Worm (Caenorhabditis elegans) whole organism, L3 larva: ENCODE measurements around the gene D2024.1.

Experiments
- ceh-28 ChIP-seq: fragments of 150-350 bp; optimal IDR thresholded peaks from 2 replicates; lab custom pipeline; 2014; ENCODE audit warnings: missing biosample characterization, missing genetic modification reagents, missing genetic modification characterization
- nhr-11 ChIP-seq: fragments of 150-350 bp; optimal IDR thresholded peaks from 2 replicates; lab custom pipeline; 2014; ENCODE audit warnings: missing biosample characterization, missing genetic modification characterization
- sea-2 ChIP-seq: fragments of 150-350 bp; sonication (generic microtip); optimal IDR thresholded peaks from 4 replicates; lab custom pipeline; 2014; ENCODE audit warnings: missing biosample characterization, missing genetic modification reagents, missing genetic modification characterization
- ztf-4 ChIP-seq: fragments of 150-350 bp; optimal IDR thresholded peaks from 2 replicates; lab custom pipeline; 2014; ENCODE audit warnings: missing biosample characterization, missing genetic modification characterization

DNA sequence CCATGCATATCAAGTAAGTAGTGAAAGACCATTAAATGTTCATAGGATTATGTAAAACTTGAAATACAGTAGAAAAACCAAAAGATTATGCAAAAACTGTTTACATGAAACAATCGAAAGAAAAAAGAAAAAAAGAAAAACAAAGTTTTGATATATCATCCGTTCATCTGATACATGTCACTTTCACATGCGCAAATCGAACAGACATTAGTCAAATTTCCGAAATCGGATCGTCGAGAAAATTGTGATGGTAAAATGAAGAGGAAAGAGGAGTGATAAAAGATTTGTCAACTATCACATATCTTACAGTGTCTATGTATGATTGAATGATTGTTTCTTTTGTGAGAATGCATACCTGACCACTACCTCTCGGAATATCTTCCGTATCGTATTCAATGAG is 38.4 kb upstream of the D2024.1 start:
- TF ChIP-seq sea-2 (GFP tag; lab: Kevin White, UChicago), result no peak
- no peak for TF ChIP-seq ceh-28 (tag; lab: Kevin White, UChicago)
- TF ChIP-seq nhr-11 (tag; lab: Kevin White, UChicago), result no peak
- TF ChIP-seq ztf-4 (tag; lab: Kevin White, UChicago), result no peak
